Worm (Caenorhabditis elegans): ENCODE results near the gene C48B4.9.

C48B4.9 gene

ce11 chrIII:9561158-9561557 lies 2.0 kb downstream of the C48B4.9 start, which contains the start of gene C48B4.8:
Gene C48B4.8 (minus strand): TSS chrIII:9561258.
- TF ChIP-seq unc-62 (GFP tag; optimal IDR thresholded peaks at IDR 0.05) (no peak), bed-3 (GFP tag; optimal IDR thresholded peaks at IDR 0.05) (no peak), nhr-237 (tag; optimal IDR thresholded peaks at IDR 0.05) (no peak), blmp-1 (tag; optimal IDR thresholded peaks at IDR 0.05) (no peak), cnd-1 (tag; optimal IDR thresholded peaks at IDR 0.05) (no peak), mab-5 (tag; optimal IDR thresholded peaks at IDR 0.05) (no peak), flh-1 (GFP tag; optimal IDR thresholded peaks at IDR 0.05) (no peak), sem-2 (GFP tag; optimal IDR thresholded peaks at IDR 0.05) (no peak), hlh-1 (tag; optimal IDR thresholded peaks at IDR 0.05) (no peak), mls-2 (tag; optimal IDR thresholded peaks at IDR 0.05) (no peak), ces-1 (GFP tag; optimal IDR thresholded peaks at IDR 0.05) (no peak), ham-2 (GFP tag; optimal IDR thresholded peaks at IDR 0.05) (no peak)

ce11 chrIII:9559381-9559881 lies 3.7 kb downstream of the C48B4.9 start, which contains the start of gene C48B4.7:
Gene C48B4.7 (minus strand): TSS chrIII:9559431.
- TF ChIP-seq sptf-1 (tag; optimal IDR thresholded peaks at IDR 0.05) (no peak), ceh-43 (GFP tag; optimal IDR thresholded peaks at IDR 0.05) (no peak), unc-39 (tag; optimal IDR thresholded peaks at IDR 0.05) (no peak), unc-120 (tag; optimal IDR thresholded peaks at IDR 0.05; ENCODE audit: poor library complexity, severe bottlenecking) (no peak)

- TF ChIP-seq nhr-2 (tag; optimal IDR thresholded peaks at IDR 0.05) (no peak), nhr-28 (tag; optimal IDR thresholded peaks at IDR 0.05) (no peak), mab-5 (tag; optimal IDR thresholded peaks at IDR 0.05) (no peak), M03D4.4 (tag; optimal IDR thresholded peaks at IDR 0.05) (no peak), mls-2 (tag; optimal IDR thresholded peaks at IDR 0.05) (no peak), ceh-83 (GFP tag; optimal IDR thresholded peaks at IDR 0.05) (no peak), ztf-11 (tag; optimal IDR thresholded peaks at IDR 0.05) (no peak)
Observed at ce11 chrIII:9558463-9558862, 4.7 kb downstream of the C48B4.9 start, which contains the start of gene C48B4.6. Gene C48B4.6 (minus strand): TSS chrIII:9558563.

ce11 chrIII:9556300-9556699 lies 6.8 kb downstream of the C48B4.9 start, which contains the start of gene ZK1098.11:
Gene ZK1098.11 (plus strand): TSS chrIII:9556600.
- TF ChIP-seq snpc-4 (tag; optimal IDR thresholded peaks at IDR 0.05) (no peak), flh-1 (GFP tag; optimal IDR thresholded peaks at IDR 0.05) (no peak), elt-1 (tag; optimal IDR thresholded peaks at IDR 0.05; ENCODE audit: borderline replicate concordance, insufficient read depth) (no peak), cnd-1 (tag; optimal IDR thresholded peaks at IDR 0.05) (no peak), zip-8 (tag; optimal IDR thresholded peaks at IDR 0.05) (no peak), ceh-39 (tag; optimal IDR thresholded peaks at IDR 0.05) (no peak), ztf-11 (tag; optimal IDR thresholded peaks at IDR 0.05) (no peak), sptf-1 (tag; optimal IDR thresholded peaks at IDR 0.05) (no peak), hlh-1 (tag; optimal IDR thresholded peaks at IDR 0.05) (no peak), nhr-2 (tag; optimal IDR thresholded peaks at IDR 0.05) (no peak), ces-1 (GFP tag; optimal IDR thresholded peaks at IDR 0.05) (no peak), blmp-1 (tag; optimal IDR thresholded peaks at IDR 0.05) (no peak), nhr-12 (tag; optimal IDR thresholded peaks at IDR 0.05) (no peak), ceh-43 (GFP tag; optimal IDR thresholded peaks at IDR 0.05) (no peak), pha-4 (tag; optimal IDR thresholded peaks at IDR 0.05) (no peak), lin-13 (tag; optimal IDR thresholded peaks at IDR 0.05) (no peak), unc-62 (GFP tag; optimal IDR thresholded peaks at IDR 0.05) (no peak), mep-1 (tag; optimal IDR thresholded peaks at IDR 0.05) (no peak), tbx-8 (GFP tag; optimal IDR thresholded peaks at IDR 0.05) (no peak), elt-3 (tag; optimal IDR thresholded peaks at IDR 0.05) (no peak)

- TF ChIP-seq ztf-11 (tag; optimal IDR thresholded peaks at IDR 0.05) (no peak), elt-1 (tag; optimal IDR thresholded peaks at IDR 0.05; ENCODE audit: borderline replicate concordance, insufficient read depth) (peak; percentile 49), nhr-76 (tag; optimal IDR thresholded peaks at IDR 0.05) (no peak), M03D4.4 (tag; optimal IDR thresholded peaks at IDR 0.05) (peak; percentile 32), blmp-1 (tag; optimal IDR thresholded peaks at IDR 0.05) (no peak), ceh-83 (GFP tag; optimal IDR thresholded peaks at IDR 0.05) (peak; percentile 20), sem-2 (GFP tag; optimal IDR thresholded peaks at IDR 0.05) (no peak), pha-4 (tag; optimal IDR thresholded peaks at IDR 0.05) (peak; percentile 91), nhr-28 (tag; optimal IDR thresholded peaks at IDR 0.05) (no peak), unc-120 (tag; optimal IDR thresholded peaks at IDR 0.05; ENCODE audit: poor library complexity, severe bottlenecking) (peak; percentile 27), sptf-1 (tag; optimal IDR thresholded peaks at IDR 0.05) (no peak), ceh-39 (tag; optimal IDR thresholded peaks at IDR 0.05) (peak; percentile 47), lin-32 (GFP tag; optimal IDR thresholded peaks at IDR 0.05) (no peak), lsy-2 (tag; optimal IDR thresholded peaks at IDR 0.05) (peak; percentile 98), snpc-4 (tag; optimal IDR thresholded peaks at IDR 0.05) (no peak), ham-2 (GFP tag; optimal IDR thresholded peaks at IDR 0.05) (peak; percentile 22), lin-13 (tag; optimal IDR thresholded peaks at IDR 0.05) (peak; percentile 77), nhr-237 (tag; optimal IDR thresholded peaks at IDR 0.05) (peak; percentile 65), cnd-1 (tag; optimal IDR thresholded peaks at IDR 0.05) (no peak), elt-3 (tag; optimal IDR thresholded peaks at IDR 0.05) (no peak), zip-8 (tag; optimal IDR thresholded peaks at IDR 0.05) (no peak), ceh-43 (GFP tag; optimal IDR thresholded peaks at IDR 0.05) (no peak), mab-5 (tag; optimal IDR thresholded peaks at IDR 0.05) (no peak), unc-62 (GFP tag; optimal IDR thresholded peaks at IDR 0.05) (peak; percentile 91), hlh-1 (tag; optimal IDR thresholded peaks at IDR 0.05) (peak; percentile 47), nhr-2 (tag; optimal IDR thresholded peaks at IDR 0.05) (no peak), ces-1 (GFP tag; optimal IDR thresholded peaks at IDR 0.05) (peak; percentile 78), mep-1 (tag; optimal IDR thresholded peaks at IDR 0.05) (peak; percentile 78), tbx-8 (GFP tag; optimal IDR thresholded peaks at IDR 0.05) (no peak), unc-39 (tag; optimal IDR thresholded peaks at IDR 0.05) (no peak), flh-1 (GFP tag; optimal IDR thresholded peaks at IDR 0.05) (no peak), mls-2 (tag; optimal IDR thresholded peaks at IDR 0.05) (peak; percentile 54), drap-1 (GFP tag; optimal IDR thresholded peaks at IDR 0.05) (peak; percentile 32)
Observed at ce11 chrIII:9546016-9546659, 17.0 kb downstream of the C48B4.9 start, which contains the start of gene unc-16. Gene unc-16 (plus strand): TSS chrIII:9546258.
